Worm (Caenorhabditis elegans) whole organism, L4 larva: ENCODE results near the gene ttr-39.

Experiments
- F49E8.2 ChIP-seq: sonication (generic microtip); optimal IDR thresholded peaks from 2 replicates; lab custom pipeline; 2016; ENCODE audit warnings: missing compliant biosample characterization, mild to moderate bottlenecking, missing genetic modification characterization, borderline replicate concordance
- R02D3.7 ChIP-seq: fragments of 150-350 bp; sonication (generic microtip); optimal IDR thresholded peaks from 3 replicates; lab custom pipeline; 2014; ENCODE audit warnings: missing biosample characterization, missing genetic modification characterization
- T20F7.1 ChIP-seq: fragments of 200-800 bp; sonication (Bioruptor generic); optimal IDR thresholded peaks from 2 replicates; lab custom pipeline; 2018; ENCODE audit warnings: mild to moderate bottlenecking, missing genetic modification characterization, missing compliant biosample characterization
- ZK546.5 ChIP-seq, 2 experiments: sonication (generic microtip); optimal IDR thresholded peaks; 2 replicates each; lab custom pipeline; 2017; ENCODE audit warnings: missing biosample characterization in 2 of 2, missing genetic modification characterization in 2 of 2
- ama-1 ChIP-seq: fragments of 150-350 bp; optimal IDR thresholded peaks from 2 replicates; lab custom pipeline; 2014; ENCODE audit warnings: inconsistent platforms, mixed read lengths
- arid-1 ChIP-seq: fragments of 200-800 bp; sonication (Bioruptor generic); conservative IDR thresholded peaks from 2 replicates; pipeline ENCODE4 v1.3.6; 2022; ENCODE audit warnings: missing genetic modification reagents, missing genetic modification characterization, missing compliant biosample characterization
- ceh-28 ChIP-seq: fragments of 150-350 bp; optimal IDR thresholded peaks from 2 replicates; lab custom pipeline; 2014; ENCODE audit warnings: missing biosample characterization, missing genetic modification reagents, missing genetic modification characterization
- ceh-44 ChIP-seq: fragments of 200-800 bp; sonication (Bioruptor generic); IDR thresholded peaks from 2 replicates; pipeline ENCODE4 v1.3.6; 2022; ENCODE audit warnings: missing genetic modification reagents, missing genetic modification characterization, missing compliant biosample characterization
- ceh-62 ChIP-seq: sonication (generic microtip); optimal IDR thresholded peaks from 2 replicates; lab custom pipeline; 2017; ENCODE audit warnings: missing biosample characterization, missing genetic modification characterization
- ceh-82 ChIP-seq: sonication (generic microtip); optimal IDR thresholded peaks from 2 replicates; lab custom pipeline; 2017; ENCODE audit warnings: missing biosample characterization, missing genetic modification characterization
- daf-16 ChIP-seq, 3 experiments: sonication (generic microtip); optimal IDR thresholded peaks; 2 replicates each; lab custom pipeline; 2016 to 2017; ENCODE audit warnings: missing genetic modification characterization in 3 of 3, missing genetic modification reagents in 3 of 3, mild to moderate bottlenecking in 2 of 3, missing compliant biosample characterization in 2 of 3, missing biosample characterization in 1 of 3, moderate library complexity in 1 of 3
- dve-1 ChIP-seq: sonication (generic microtip); optimal IDR thresholded peaks from 2 replicates; lab custom pipeline; 2017; ENCODE audit warnings: antibody characterized with exemption, mild to moderate bottlenecking, missing genetic modification characterization, missing compliant biosample characterization; ENCODE audit not compliant: insufficient read depth
- egl-43 ChIP-seq: fragments of 200-800 bp; sonication (Bioruptor generic); IDR thresholded peaks from 2 replicates; pipeline ENCODE4 v1.3.6; 2022; ENCODE audit warnings: missing genetic modification reagents, missing genetic modification characterization, missing compliant biosample characterization
- fkh-10 ChIP-seq: fragments of 150-350 bp; optimal IDR thresholded peaks from 2 replicates; lab custom pipeline; 2014; ENCODE audit warnings: missing biosample characterization, missing genetic modification reagents, missing genetic modification characterization
- hlh-11 ChIP-seq: fragments of 200-800 bp; sonication (Bioruptor generic); optimal IDR thresholded peaks from 2 replicates; lab custom pipeline; 2018; ENCODE audit warnings: mild to moderate bottlenecking, missing genetic modification characterization, missing compliant biosample characterization
- lin-13 ChIP-seq: fragments of 150-350 bp; optimal IDR thresholded peaks from 2 replicates; lab custom pipeline; 2014; ENCODE audit warnings: missing biosample characterization, missing genetic modification reagents, missing genetic modification characterization
- lin-39 ChIP-seq: fragments of 150-350 bp; optimal IDR thresholded peaks from 2 replicates; lab custom pipeline; 2014; ENCODE audit warnings: missing biosample characterization, missing genetic modification reagents, missing genetic modification characterization
- madf-5 ChIP-seq, 2 experiments: fragments of 200-800 bp; sonication (Bioruptor generic); IDR thresholded peaks; 2 replicates each; pipeline ENCODE4 v1.3.6; 2022; ENCODE audit warnings: missing compliant biosample characterization in 2 of 2, missing genetic modification characterization in 2 of 2
- mes-2 ChIP-seq: sonication (generic microtip); optimal IDR thresholded peaks from 2 replicates; lab custom pipeline; 2016; ENCODE audit warnings: missing genotype, mild to moderate bottlenecking, missing genetic modification characterization, missing compliant biosample characterization; ENCODE audit not compliant: poor library complexity, severe bottlenecking
- mxl-2 ChIP-seq: fragments of 200-800 bp; sonication (Bioruptor generic); conservative IDR thresholded peaks from 2 replicates; pipeline ENCODE4 v1.3.6; 2022; ENCODE audit warnings: missing genetic modification reagents, missing genetic modification characterization, missing compliant biosample characterization
- mxl-3 ChIP-seq: fragments of 200-800 bp; sonication (Bioruptor generic); optimal IDR thresholded peaks from 2 replicates; lab custom pipeline; 2018; ENCODE audit warnings: mild to moderate bottlenecking, missing genetic modification characterization, missing compliant biosample characterization
- nhr-111 ChIP-seq: fragments of 200-800 bp; sonication (Bioruptor generic); optimal IDR thresholded peaks from 2 replicates; lab custom pipeline; 2018; ENCODE audit warnings: mild to moderate bottlenecking, missing genetic modification characterization, missing compliant biosample characterization
- nhr-237 ChIP-seq: sonication (generic microtip); optimal IDR thresholded peaks from 2 replicates; lab custom pipeline; 2017; ENCODE audit warnings: missing biosample characterization, missing genetic modification characterization
- nhr-48 ChIP-seq: sonication (generic microtip); optimal IDR thresholded peaks from 2 replicates; lab custom pipeline; 2016; ENCODE audit warnings: mild to moderate bottlenecking, missing genetic modification characterization, missing compliant biosample characterization
- pha-4 ChIP-seq, 2 experiments: fragments of 150-350 bp in 1 of 2; fragments of 200-800 bp in 1 of 2; sonication (Bioruptor generic) in 1 of 2; IDR thresholded peaks in 1 of 2; optimal IDR thresholded peaks in 1 of 2; 2 replicates each; pipeline versions ENCODE4 v1.3.6 to Lab custom; 2014 to 2022; ENCODE audit warnings: missing genetic modification characterization in 2 of 2, missing genetic modification reagents in 2 of 2, missing biosample characterization in 1 of 2, missing compliant biosample characterization in 1 of 2
- php-3 ChIP-seq: fragments of 200-800 bp; sonication (Bioruptor generic); IDR thresholded peaks from 2 replicates; pipeline ENCODE4 v1.3.6; 2022; ENCODE audit warnings: missing genetic modification reagents, missing genetic modification characterization, missing compliant biosample characterization
- pqm-1 ChIP-seq: sonication (generic microtip); optimal IDR thresholded peaks from 2 replicates; lab custom pipeline; 2017; ENCODE audit warnings: missing biosample characterization, missing genetic modification characterization
- spr-3 ChIP-seq: fragments of 200-800 bp; sonication (Bioruptor generic); optimal IDR thresholded peaks from 2 replicates; lab custom pipeline; 2018; ENCODE audit warnings: mild to moderate bottlenecking, missing genetic modification characterization, missing compliant biosample characterization
- tag-97 ChIP-seq: fragments of 200-800 bp; sonication (Bioruptor generic); IDR thresholded peaks from 2 replicates; pipeline ENCODE4 v1.3.6; 2022; ENCODE audit warnings: missing genetic modification characterization, missing compliant biosample characterization
- tra-1 ChIP-seq: fragments of 200-800 bp; sonication (Bioruptor generic); IDR thresholded peaks from 2 replicates; pipeline ENCODE4 v1.3.6; 2022; ENCODE audit warnings: missing genetic modification reagents, missing genetic modification characterization, missing compliant biosample characterization
- unc-62 ChIP-seq, 3 experiments: fragments of 150-350 bp in 1 of 3; sonication (generic microtip); optimal IDR thresholded peaks in 2 of 3; peaks in 1 of 3; 1 replicate in 1 of 3; 2 replicates in 2 of 3; lab custom pipeline; 2014 to 2017; ENCODE audit warnings: missing biosample characterization in 3 of 3, missing genetic modification characterization in 3 of 3, missing genetic modification reagents in 3 of 3, missing genotype in 1 of 3
- vab-7 ChIP-seq: fragments of 200-800 bp; sonication (Bioruptor generic); IDR thresholded peaks from 2 replicates; pipeline ENCODE4 v1.3.6; 2022; ENCODE audit warnings: missing genetic modification reagents, missing genetic modification characterization, missing compliant biosample characterization

ttr-39 gene

ce11 chrIV:10080816-10081215, 8.9 kb downstream of the ttr-39 start, which contains the start of gene W01B6.6:
W01B6.6 (plus strand) TSS chrIV:10081116.
- no peak for TF ChIP-seq fkh-10 (GFP tag; lab: Kevin White, UChicago)
- no peak for TF ChIP-seq ceh-62 (tag; lab: Kevin White, UChicago)
- TF ChIP-seq T20F7.1 (GFP tag; lab: Kevin White, UChicago) = no peak
- no peak for TF ChIP-seq hlh-11 (tag; lab: Kevin White, UChicago)
- TF ChIP-seq nhr-237 (tag; lab: Kevin White, UChicago) = no peak
- TF ChIP-seq php-3 = no peak
- TF ChIP-seq daf-16 (GFP tag; optimal IDR thresholded peaks at IDR 0.05; lab: Kevin White, UChicago) = no peak
- TF ChIP-seq daf-16 (tag; optimal IDR thresholded peaks at IDR 0.05; lab: Kevin White, UChicago) = no peak
- no peak for TF ChIP-seq nhr-111 (GFP tag; lab: Kevin White, UChicago)
- TF ChIP-seq lin-39 (tag; lab: Kevin White, UChicago) = no peak
- no peak for TF ChIP-seq unc-62 (GFP tag; optimal IDR thresholded peaks at IDR 0.05 in 1 of 2; lab: Kevin White, UChicago)
- TF ChIP-seq unc-62 (tag; optimal IDR thresholded peaks at IDR 0.05; lab: Kevin White, UChicago) = no peak
- no peak for TF ChIP-seq pha-4 (GFP tag; IDR thresholded peaks at IDR 0.05; lab: Robert Waterston, UW)
- TF ChIP-seq pha-4 (tag; optimal IDR thresholded peaks at IDR 0.05; lab: Kevin White, UChicago) = no peak
- no peak for TF ChIP-seq egl-43 (GFP tag; lab: Robert Waterston, UW)
- no peak for TF ChIP-seq madf-5 (GFP tag; IDR thresholded peaks at IDR 0.05; lab: Robert Waterston, UW)
- TF ChIP-seq tag-97 (GFP tag; lab: Robert Waterston, UW) = no peak
- TF ChIP-seq spr-3 (GFP tag; lab: Kevin White, UChicago) = no peak
- TF ChIP-seq ceh-28 = no peak
- TF ChIP-seq F49E8.2 (tag; lab: Kevin White, UChicago) = no peak
- no peak for TF ChIP-seq lin-13 (GFP tag; lab: Kevin White, UChicago)

- TF ChIP-seq unc-62 (GFP tag; optimal IDR thresholded peaks at IDR 0.05 in 1 of 2; lab: Kevin White, UChicago) = peak in 1 of 2 experiments; percentile 92
- no peak for TF ChIP-seq unc-62 (tag; optimal IDR thresholded peaks at IDR 0.05; lab: Kevin White, UChicago)
- TF ChIP-seq dve-1 (tag; lab: Kevin White, UChicago) = no peak
Measured at ce11 chrIV:10078003-10078402, 11.7 kb downstream of the ttr-39 start.

ce11 chrIV:10075899-10076298, 13.8 kb downstream of the ttr-39 start, which contains the start of gene W01B6.5:
W01B6.5 (plus strand) TSS chrIV:10076199.
- TF ChIP-seq unc-62 (GFP tag; optimal IDR thresholded peaks at IDR 0.05 in 1 of 2; lab: Kevin White, UChicago) = no peak
- TF ChIP-seq unc-62 (tag; optimal IDR thresholded peaks at IDR 0.05; lab: Kevin White, UChicago) = no peak
- TF ChIP-seq tra-1 = no peak
- TF ChIP-seq mxl-2 (GFP tag; lab: Robert Waterston, UW) = no peak
- no peak for TF ChIP-seq lin-13 (GFP tag; lab: Kevin White, UChicago)
- no peak for TF ChIP-seq mxl-3
- no peak for TF ChIP-seq mes-2 (tag; lab: Kevin White, UChicago)
- no peak for TF ChIP-seq ZK546.5 (tag; optimal IDR thresholded peaks at IDR 0.05; lab: Kevin White, UChicago)
- TF ChIP-seq fkh-10 (GFP tag; lab: Kevin White, UChicago) = no peak
- no peak for TF ChIP-seq vab-7
- no peak for TF ChIP-seq R02D3.7 (tag; lab: Kevin White, UChicago)
- TF ChIP-seq tag-97 (GFP tag; lab: Robert Waterston, UW) = no peak
- no peak for TF ChIP-seq ama-1
- TF ChIP-seq arid-1 (GFP tag; lab: Robert Waterston, UW) = no peak
- no peak for TF ChIP-seq pha-4 (GFP tag; IDR thresholded peaks at IDR 0.05; lab: Robert Waterston, UW)
- TF ChIP-seq pha-4 (tag; optimal IDR thresholded peaks at IDR 0.05; lab: Kevin White, UChicago) = no peak
- no peak for TF ChIP-seq ceh-44
- no peak for TF ChIP-seq pqm-1
- no peak for TF ChIP-seq nhr-48

ce11 chrIV:10075034-10075510, 14.6 kb downstream of the ttr-39 start, which contains the start of the genes ttbk-4 and W01B6.4:
ttbk-4 (minus strand) TSS chrIV:10075134.
W01B6.4 (plus strand) TSS chrIV:10075460.
- no peak for TF ChIP-seq ceh-82
- TF ChIP-seq unc-62 (GFP tag; optimal IDR thresholded peaks at IDR 0.05 in 1 of 2; lab: Kevin White, UChicago) = peak in 1 of 2 experiments; percentile 2
- TF ChIP-seq unc-62 (tag; optimal IDR thresholded peaks at IDR 0.05; lab: Kevin White, UChicago) = no peak
- TF ChIP-seq, all 104 proteins: peak for 1
